Worm (Caenorhabditis elegans): ENCODE measurements around the gene tag-124.
A peak's percentile ranks its signal among the peaks of the same experiment; 100 is the strongest.

tag-124 gene

DNA sequence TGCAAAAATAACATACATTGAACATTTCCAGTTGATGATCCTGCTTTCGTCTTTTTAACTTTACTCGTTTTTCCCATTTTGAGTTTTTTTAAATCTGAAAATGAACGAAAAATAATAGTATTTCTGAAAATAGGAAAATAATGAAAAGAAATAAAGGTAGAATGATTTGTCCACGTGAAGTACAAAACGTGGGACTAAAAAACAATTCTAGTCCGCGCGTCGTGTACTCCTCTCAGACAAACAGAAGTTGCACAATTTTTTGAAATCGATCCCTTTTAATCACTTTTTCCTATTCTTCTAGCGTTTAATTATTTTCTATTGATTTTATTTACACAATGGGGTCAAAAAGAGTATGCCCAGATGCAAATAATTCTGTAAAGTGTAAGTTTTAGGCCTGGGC, at the start of gene tag-124, which contains the start of gene E02H1.1:
Gene tag-124 (plus strand): TSS at position 222 of the 400 bp plus-strand sequence.
Gene E02H1.1 (minus strand): TSS at position 94 of the 400 bp plus-strand sequence.
- no peak for TF ChIP-seq ztf-11 (tag; optimal IDR thresholded peaks at IDR 0.05)
- TF ChIP-seq rbr-2 (tag; optimal IDR thresholded peaks at IDR 0.05): peak; percentile 46
- no peak for TF ChIP-seq fkh-10 (GFP tag; optimal IDR thresholded peaks at IDR 0.05)
- TF ChIP-seq nhr-102 (tag; optimal IDR thresholded peaks at IDR 0.05): peak; percentile 48
- TF ChIP-seq vab-7 (GFP tag; IDR thresholded peaks at IDR 0.05): no peak
- TF ChIP-seq ceh-32 (tag; optimal IDR thresholded peaks at IDR 0.05; ENCODE audit: poor library complexity): no peak
- TF ChIP-seq set-16 (GFP tag; IDR thresholded peaks at IDR 0.05): no peak
- no peak for TF ChIP-seq nhr-76 (tag; optimal IDR thresholded peaks at IDR 0.05)
- no peak for TF ChIP-seq lin-29 (GFP tag; IDR thresholded peaks at IDR 0.05)
- TF ChIP-seq mes-2 (tag; optimal IDR thresholded peaks at IDR 0.05; ENCODE audit: poor library complexity, severe bottlenecking): peak; percentile 99
- TF ChIP-seq zip-2 (tag; optimal IDR thresholded peaks at IDR 0.05): peak; percentile 78
- TF ChIP-seq lin-38 (GFP tag; IDR thresholded peaks at IDR 0.05): peak; percentile 62
- TF ChIP-seq tag-97 (GFP tag; IDR thresholded peaks at IDR 0.05): 0 out of 2 replicates have a peak, but pooled peaks have one; percentile 51
- peak in 1 of 2 experiments; percentile 11 for TF ChIP-seq daf-16 (GFP tag; optimal IDR thresholded peaks at IDR 0.05)
- peak; percentile 23 for TF ChIP-seq daf-16 (tag; optimal IDR thresholded peaks at IDR 0.05)
- no peak for TF ChIP-seq madf-5 (GFP tag; IDR thresholded peaks at IDR 0.05)
- peak; percentile 49 for TF ChIP-seq aha-1 (tag)
- peak; percentile 82 for TF ChIP-seq T20F7.1 (GFP tag; optimal IDR thresholded peaks at IDR 0.05)
- peak; percentile 87 for TF ChIP-seq nhr-11 (tag; optimal IDR thresholded peaks at IDR 0.05)
- TF ChIP-seq ceh-62 (tag; optimal IDR thresholded peaks at IDR 0.05): no peak
- peak in 1 of 2 experiments; percentile 90 for TF ChIP-seq hif-1 (tag; optimal IDR thresholded peaks at IDR 0.05)
- peak; percentile 79 for TF ChIP-seq dpl-1 (GFP tag; optimal IDR thresholded peaks at IDR 0.05)
- TF ChIP-seq Y5F2A.4 (GFP tag; optimal IDR thresholded peaks at IDR 0.05): no peak
- no peak for TF ChIP-seq pqm-1 (tag; optimal IDR thresholded peaks at IDR 0.05)
- 0 out of 2 replicates have a peak, but pooled peaks have one; percentile 9 for TF ChIP-seq pha-4 (GFP tag; IDR thresholded peaks at IDR 0.05)
- TF ChIP-seq pha-4 (tag; optimal IDR thresholded peaks at IDR 0.05): peak; percentile 49
- TF ChIP-seq ama-1 (optimal IDR thresholded peaks at IDR 0.05): no peak
- peak; percentile 33 for TF ChIP-seq nhr-48 (tag; optimal IDR thresholded peaks at IDR 0.05)
- peak; percentile 49; the same call in 1 of the 2 replicates for TF ChIP-seq ceh-20 (GFP tag; IDR thresholded peaks at IDR 0.05)
- no peak for TF ChIP-seq ceh-44 (GFP tag; IDR thresholded peaks at IDR 0.05)
- peak; percentile 42 for TF ChIP-seq hlh-30 (tag; optimal IDR thresholded peaks at IDR 0.05; ENCODE audit: insufficient read depth)
- peak; percentile 83 for TF ChIP-seq ZK337.2 (GFP tag; IDR thresholded peaks at IDR 0.05)
- peak; percentile 93 for TF ChIP-seq dmd-9 (GFP tag; IDR thresholded peaks at IDR 0.05)
- TF ChIP-seq zag-1 (tag; optimal IDR thresholded peaks at IDR 0.05): no peak
- no peak for TF ChIP-seq daf-19 (GFP tag; conservative IDR thresholded peaks at IDR 0.05)
- peak; percentile 33 for TF ChIP-seq hlh-11 (tag; optimal IDR thresholded peaks at IDR 0.05)
- peak; percentile 19 for TF ChIP-seq nhr-6 (tag; optimal IDR thresholded peaks at IDR 0.05)
- peak; percentile 66 for TF ChIP-seq madf-9 (GFP tag; conservative IDR thresholded peaks at IDR 0.05)
- no peak for TF ChIP-seq ces-1 (GFP tag; optimal IDR thresholded peaks at IDR 0.05)
- TF ChIP-seq tra-1 (GFP tag; IDR thresholded peaks at IDR 0.05): peak; percentile 65; the same call in 1 of the 2 replicates
- peak in 1 of 2 experiments; percentile 89 for TF ChIP-seq lsy-2 (tag; optimal IDR thresholded peaks at IDR 0.05)
- TF ChIP-seq mdt-29 (GFP tag; IDR thresholded peaks at IDR 0.05): no peak
- TF ChIP-seq lin-39 (tag; optimal IDR thresholded peaks at IDR 0.05): no peak
- peak; percentile 73 for TF ChIP-seq dmd-6 (GFP tag; IDR thresholded peaks at IDR 0.05)
- peak; percentile 86 for TF ChIP-seq duxl-1 (tag; optimal IDR thresholded peaks at IDR 0.05; ENCODE audit: poor library complexity)
- TF ChIP-seq nhr-77 (tag; optimal IDR thresholded peaks at IDR 0.05): no peak
- TF ChIP-seq hmg-1.1 (GFP tag; IDR thresholded peaks at IDR 0.05): peak; percentile 62
- peak; percentile 84 for TF ChIP-seq unc-130 (GFP tag; optimal IDR thresholded peaks at IDR 0.05)
- 0 out of 2 replicates have a peak, but pooled peaks have one; percentile 31 for TF ChIP-seq ctbp-1 (GFP tag; IDR thresholded peaks at IDR 0.05)
- peak; percentile 32 for TF ChIP-seq mxl-3 (GFP tag; optimal IDR thresholded peaks at IDR 0.05)
- TF ChIP-seq nhr-28 (tag; optimal IDR thresholded peaks at IDR 0.05): peak; percentile 35

All from whole organism, L4 larva.